Fruit fly (Drosophila melanogaster): ENCODE measurements around the gene Sfp24F.

The Sfp24F gene

DNA sequence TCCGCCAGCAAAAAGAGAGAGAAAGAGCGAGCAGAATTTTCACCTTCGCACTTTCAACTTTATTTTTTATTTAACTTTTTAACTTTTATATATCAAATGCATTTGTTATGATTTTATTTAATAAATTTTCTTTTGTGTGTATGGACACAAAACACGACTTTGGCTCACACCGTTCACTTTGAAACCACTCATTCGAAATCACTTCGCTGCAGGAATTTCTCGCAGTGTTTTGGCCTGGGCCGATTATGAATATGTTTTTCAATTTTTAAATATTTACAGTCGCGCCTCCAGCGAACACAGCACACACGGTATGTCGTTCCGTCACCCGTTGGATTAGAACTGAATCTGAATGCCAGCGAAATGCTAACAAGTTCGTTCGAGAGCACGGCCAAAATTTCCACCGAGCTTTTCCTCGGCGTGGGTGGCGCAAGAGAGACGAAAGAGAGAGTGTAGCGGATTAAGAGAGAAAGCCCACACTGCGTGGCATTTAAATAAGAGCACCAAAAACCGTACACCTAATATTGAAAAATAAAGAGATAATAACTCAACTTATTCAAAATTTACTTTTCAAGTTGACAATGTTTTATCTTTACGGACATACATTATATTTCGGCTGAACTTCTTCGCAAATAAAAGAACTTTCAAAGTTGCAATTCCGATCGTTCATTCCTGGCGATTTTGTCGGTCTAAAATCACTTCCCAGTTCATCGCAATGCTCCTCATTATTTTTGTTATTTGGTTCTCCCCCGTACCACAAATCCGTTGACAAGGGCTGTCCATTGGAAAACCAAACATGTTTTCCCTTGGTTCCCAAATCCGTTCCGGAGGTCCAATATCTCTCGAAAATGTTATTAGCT, 751 bp downstream of the Sfp24F start, which contains the start of gene CG15431 (continued):
- TF ChIP-seq Bgb (GFP tag; IDR thresholded peaks at IDR 0.05; ENCODE audit: partially characterized antibody) (peak; percentile 49; the same call in 1 of the 2 replicates), CG17186 (GFP tag; optimal IDR thresholded peaks at IDR 0.05) (no peak), amos (GFP tag; IDR thresholded peaks at IDR 0.05; ENCODE audit: partially characterized antibody) (peak; percentile 14; the same call in 1 of the 2 replicates), CG7963 (GFP tag; IDR thresholded peaks at IDR 0.05; ENCODE audit: partially characterized antibody) (no peak), Myb (GFP tag; optimal IDR thresholded peaks at IDR 0.05) (no peak), mld (GFP tag; IDR thresholded peaks at IDR 0.05; ENCODE audit: partially characterized antibody) (no peak), gem (tag; optimal IDR thresholded peaks at IDR 0.05) (peak; percentile 69), Dek (tag; optimal IDR thresholded peaks at IDR 0.05) (peak; percentile 68), cato (GFP tag; optimal IDR thresholded peaks at IDR 0.05; ENCODE audit: borderline replicate concordance) (no peak), Aef1 (GFP tag; IDR thresholded peaks at IDR 0.05) (peak; percentile 46; the same call in 2 of the 3 replicates), Max (GFP tag; optimal IDR thresholded peaks at IDR 0.05) (peak; percentile 53), CG4820 (GFP tag; optimal IDR thresholded peaks at IDR 0.05) (peak; percentile 25), nerfin-2 (GFP tag; IDR thresholded peaks at IDR 0.05; ENCODE audit: partially characterized antibody) (no peak), CG12942 (GFP tag; optimal IDR thresholded peaks at IDR 0.05) (peak; percentile 33), p53 (GFP tag; optimal IDR thresholded peaks at IDR 0.05) (no peak), sob (GFP tag; IDR thresholded peaks at IDR 0.05) (peak; percentile 71), pan (optimal IDR thresholded peaks at IDR 0.05) (no peak), pan (GFP tag; optimal IDR thresholded peaks at IDR 0.05 in 1 of 2, IDR thresholded peaks at IDR 0.05 in 1 of 2) (peak in 1 of 2 experiments; percentile 78), H15 (GFP tag; IDR thresholded peaks at IDR 0.05) (peak; percentile 65; the same call in 2 of the 3 replicates), Jarid2 (GFP tag; optimal IDR thresholded peaks at IDR 0.05) (peak; percentile 82), gsb-n (tag; optimal IDR thresholded peaks at IDR 0.05) (no peak), CG18011 (GFP tag; optimal IDR thresholded peaks at IDR 0.05) (peak; percentile 25), CG2202 (tag; optimal IDR thresholded peaks at IDR 0.05) (no peak), CG14667 (GFP tag; IDR thresholded peaks at IDR 0.05) (0 out of 2 replicates have a peak, but pooled peaks have one; percentile 8), Hmr (GFP tag; optimal IDR thresholded peaks at IDR 0.05) (peak; percentile 75), Gug (GFP tag; IDR thresholded peaks at IDR 0.05) (peak; percentile 33; the same call in 1 of the 4 replicates), kah (GFP tag; optimal IDR thresholded peaks at IDR 0.05) (no peak), zfh2 (GFP tag; optimal IDR thresholded peaks at IDR 0.05) (peak; percentile 35), CG14014 (GFP tag; IDR thresholded peaks at IDR 0.05) (peak; percentile 64; the same call in 1 of the 2 replicates), Fer1 (GFP tag; optimal IDR thresholded peaks at IDR 0.05) (peak; percentile 67), Stat92E (GFP tag; optimal IDR thresholded peaks at IDR 0.05) (no peak), hbn (GFP tag; IDR thresholded peaks at IDR 0.05; ENCODE audit: partially characterized antibody) (no peak), Xbp1 (GFP tag; optimal IDR thresholded peaks at IDR 0.05) (peak; percentile 65), nmo (GFP tag; optimal IDR thresholded peaks at IDR 0.05) (peak; percentile 31), CG9932 (GFP tag; IDR thresholded peaks at IDR 0.05) (peak; percentile 61), Bdp1 (GFP tag; optimal IDR thresholded peaks at IDR 0.05) (no peak), CG18262 (tag; optimal IDR thresholded peaks at IDR 0.05) (no peak), H2.0 (GFP tag; IDR thresholded peaks at IDR 0.05) (peak; percentile 57), CG12659 (GFP tag; optimal IDR thresholded peaks at IDR 0.05) (peak; percentile 39), sr (GFP tag; IDR thresholded peaks at IDR 0.05) (peak; percentile 94), CG8924 (tag; optimal IDR thresholded peaks at IDR 0.05) (peak; percentile 56), kay (GFP tag; optimal IDR thresholded peaks at IDR 0.05) (no peak), CG6813 (GFP tag; optimal IDR thresholded peaks at IDR 0.05) (peak; percentile 66), chif (GFP tag; optimal IDR thresholded peaks at IDR 0.05) (peak in 1 of 2 experiments; percentile 3), run (tag; optimal IDR thresholded peaks at IDR 0.05) (peak; percentile 17), Atf3 (GFP tag; optimal IDR thresholded peaks at IDR 0.05) (no peak), CG14860 (GFP tag; IDR thresholded peaks at IDR 0.05; ENCODE audit: partially characterized antibody) (no peak)

Data from whole organism, embryonic.